Fruit fly (Drosophila melanogaster) Kc167 (cell line): ENCODE results near the gene CG32206.

Source experiments
- psq ChIP-seq: fragments of >200 bp; optimal IDR thresholded peaks from 2 replicates; lab custom pipeline; 2017; ENCODE audit warnings: missing external identifiers
- ttk ChIP-seq: sonication (Bioruptor generic); optimal IDR thresholded peaks from 2 replicates; lab custom pipeline; 2017; ENCODE audit warnings: missing external identifiers

DNA sequence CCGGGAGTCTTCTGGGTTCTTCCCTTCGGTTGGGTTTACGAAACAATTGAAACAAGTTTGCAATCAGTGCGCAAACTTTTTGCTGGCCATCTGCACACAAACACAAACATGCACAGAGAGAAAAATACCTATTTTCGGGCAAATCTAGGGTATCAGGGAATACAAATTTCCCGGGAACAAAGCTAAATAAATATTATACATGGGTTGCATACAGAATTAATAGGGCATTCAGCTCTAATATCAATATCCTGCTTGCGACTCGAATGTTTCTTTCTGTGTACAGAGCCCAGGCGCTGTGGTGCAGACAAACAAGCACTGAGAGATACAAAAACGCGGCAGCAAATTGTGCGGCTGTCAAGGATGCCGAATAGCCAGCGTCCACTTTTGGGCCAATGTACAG lies 31.4 kb upstream of the CG32206 start:
- TF ChIP-seq ttk (lab: Kevin White, UChicago): no peak
- TF ChIP-seq psq (lab: Kevin White, UChicago): no peak
